Fruit fly (Drosophila melanogaster): ENCODE results near the gene CG10570.

Gene CG10570

dm6 chr2L:18839143-18839872 is 28.3 kb upstream of the CG10570 start, which contains the start of gene CG10600:
CG10600 (minus strand) TSS chr2L:18839679.
- TF ChIP-seq fkh (GFP tag; optimal IDR thresholded peaks at IDR 0.05) (peak; percentile 77), Hr38 (GFP tag; optimal IDR thresholded peaks at IDR 0.05) (no peak), Ets96B (tag; optimal IDR thresholded peaks at IDR 0.05) (peak; percentile 24), CG3919 (GFP tag; optimal IDR thresholded peaks at IDR 0.05) (peak; percentile 81), Met (GFP tag; optimal IDR thresholded peaks at IDR 0.05) (no peak), Sox15 (GFP tag; optimal IDR thresholded peaks at IDR 0.05) (peak; percentile 55), CG8319 (GFP tag; optimal IDR thresholded peaks at IDR 0.05) (peak; percentile 53), CG34406 (GFP tag; optimal IDR thresholded peaks at IDR 0.05) (peak; percentile 50), Smox (GFP tag; optimal IDR thresholded peaks at IDR 0.05) (no peak), Eip93F (GFP tag; optimal IDR thresholded peaks at IDR 0.05) (no peak), fd85E (GFP tag; optimal IDR thresholded peaks at IDR 0.05) (peak; percentile 56), CG11294 (GFP tag; IDR thresholded peaks at IDR 0.05) (0 out of 2 replicates have a peak, but pooled peaks have one; percentile 17), CG6276 (GFP tag; optimal IDR thresholded peaks at IDR 0.05) (no peak), Eip75B (GFP tag; optimal IDR thresholded peaks at IDR 0.05) (no peak), CG8632 (GFP tag; optimal IDR thresholded peaks at IDR 0.05) (peak; percentile 47), CG31627 (GFP tag; optimal IDR thresholded peaks at IDR 0.05) (peak; percentile 85), CG10669 (GFP tag; optimal IDR thresholded peaks at IDR 0.05) (peak; percentile 57), CG6163 (GFP tag; IDR thresholded peaks at IDR 0.05) (peak; percentile 63; the same call in 2 of the 3 replicates), achi (GFP tag; optimal IDR thresholded peaks at IDR 0.05) (peak; percentile 66), CG6808 (GFP tag; optimal IDR thresholded peaks at IDR 0.05) (peak; percentile 57), CG1621 (tag; optimal IDR thresholded peaks at IDR 0.05) (peak; percentile 51), acj6 (GFP tag; optimal IDR thresholded peaks at IDR 0.05) (no peak), CG7368 (GFP tag; optimal IDR thresholded peaks at IDR 0.05) (peak; percentile 65), CG11902 (GFP tag; optimal IDR thresholded peaks at IDR 0.05) (peak; percentile 42), lz (GFP tag; optimal IDR thresholded peaks at IDR 0.05) (peak; percentile 80), CG11762 (GFP tag; optimal IDR thresholded peaks at IDR 0.05; ENCODE audit: insufficient read depth) (no peak), topi (GFP tag; optimal IDR thresholded peaks at IDR 0.05) (peak; percentile 76), CG3032 (tag; optimal IDR thresholded peaks at IDR 0.05) (peak; percentile 50), pdm3 (GFP tag; optimal IDR thresholded peaks at IDR 0.05) (no peak), CG6792 (GFP tag; optimal IDR thresholded peaks at IDR 0.05) (peak; percentile 75), Blimp-1 (GFP tag; optimal IDR thresholded peaks at IDR 0.05) (peak; percentile 19), vri (GFP tag; optimal IDR thresholded peaks at IDR 0.05) (no peak), CG4318 (GFP tag; optimal IDR thresholded peaks at IDR 0.05) (no peak), CG6854 (GFP tag; optimal IDR thresholded peaks at IDR 0.05) (no peak), Lpt (GFP tag; optimal IDR thresholded peaks at IDR 0.05) (no peak), net (GFP tag; optimal IDR thresholded peaks at IDR 0.05) (peak; percentile 72), CG10631 (GFP tag; optimal IDR thresholded peaks at IDR 0.05) (peak; percentile 62), Eip78C (GFP tag) (peak; percentile 95), Ets21C (GFP tag; optimal IDR thresholded peaks at IDR 0.05) (no peak), CG32006 (GFP tag; optimal IDR thresholded peaks at IDR 0.05) (no peak), svp (GFP tag) (peak; percentile 91), spab (GFP tag; optimal IDR thresholded peaks at IDR 0.05) (no peak), Sox102F (GFP tag; optimal IDR thresholded peaks at IDR 0.05) (peak; percentile 82), OdsH (GFP tag; optimal IDR thresholded peaks at IDR 0.05) (peak; percentile 59), salr (GFP tag; optimal IDR thresholded peaks at IDR 0.05) (peak; percentile 54 to 62), CG15336 (GFP tag; IDR thresholded peaks at IDR 0.05) (0 out of 2 replicates have a peak, but pooled peaks have one; percentile 17), CG9139 (GFP tag; optimal IDR thresholded peaks at IDR 0.05) (no peak), Sox14 (GFP tag; optimal IDR thresholded peaks at IDR 0.05) (peak; percentile 89), dsx (GFP tag; optimal IDR thresholded peaks at IDR 0.05; ENCODE audit: poor library complexity, severe bottlenecking) (peak; percentile 55), CG8119 (GFP tag; IDR thresholded peaks at IDR 0.05) (0 out of 3 replicates have a peak, but pooled peaks have one; percentile 15), cyc (GFP tag; optimal IDR thresholded peaks at IDR 0.05) (peak; percentile 85)

All from whole organism, prepupa.